Fruit fly (Drosophila melanogaster) whole organism, embryonic: Measurements from ENCODE around the gene TotM.

Experiments
- CG12744 ChIP-seq: fragments of 200-800 bp; sonication (Bioruptor generic); optimal IDR thresholded peaks from 2 replicates; lab custom pipeline; 2016; ENCODE audit warnings: missing biosample characterization, missing genetic modification characterization
- CG31365 ChIP-seq: fragments of 200-800 bp; sonication (Bioruptor generic); optimal IDR thresholded peaks from 2 replicates; lab custom pipeline; 2018; ENCODE audit warnings: missing biosample characterization, mild to moderate bottlenecking, missing genetic modification characterization
- CG4404 ChIP-seq: fragments of 200-800 bp; sonication (Bioruptor generic); IDR thresholded peaks from 2 replicates; pipeline ENCODE4 v1.3.6; 2022; ENCODE audit warnings: missing biosample characterization, missing genetic modification characterization
- HLHmδ ChIP-seq: fragments of 200-800 bp; sonication (Bioruptor generic); optimal IDR thresholded peaks from 2 replicates; lab custom pipeline; 2018; ENCODE audit warnings: missing biosample characterization, mild to moderate bottlenecking, missing genetic modification characterization, moderate library complexity
- Opbp ChIP-seq: fragments of 200-800 bp; sonication (Bioruptor generic); IDR thresholded peaks from 3 replicates; pipeline ENCODE4 v1.3.6; 2022; ENCODE audit warnings: missing biosample characterization, missing genetic modification characterization; ENCODE audit not compliant: partially characterized antibody
- cas ChIP-seq: fragments of 200-800 bp; sonication (Bioruptor generic); IDR thresholded peaks from 2 replicates; pipeline ENCODE4 v1.3.6; 2022; ENCODE audit warnings: missing biosample characterization, missing genetic modification characterization
- gt ChIP-seq: fragments of 200-800 bp; sonication (Bioruptor generic); IDR thresholded peaks from 2 replicates; pipeline ENCODE4 v1.3.6; 2022; ENCODE audit warnings: missing biosample characterization, missing genetic modification characterization
- jigr1 ChIP-seq: fragments of 200-800 bp; sonication (Bioruptor generic); IDR thresholded peaks from 3 replicates; pipeline ENCODE4 v1.3.6; 2022; ENCODE audit warnings: missing biosample characterization, missing genetic modification characterization
- sens ChIP-seq: fragments of 200-800 bp; sonication (Bioruptor generic); peaks from one replicate; lab custom pipeline; 2016; ENCODE audit warnings: missing biosample characterization, missing genetic modification characterization

dm6 chr2L:5296672-5297288, 32.9 kb upstream of the TotM start:
- TF ChIP-seq CG31365 (tag; lab: Kevin White, UChicago) (no peak), sens (no peak), Opbp (GFP tag; lab: Robert Waterston, UW) (no peak), HLHmδ (GFP tag; lab: Kevin White, UChicago) (no peak), gt (GFP tag; lab: Robert Waterston, UW) (no peak), CG4404 (GFP tag; lab: Robert Waterston, UW) (no peak), jigr1 (GFP tag; lab: Robert Waterston, UW) (no peak), cas (GFP tag; lab: Robert Waterston, UW) (no peak), CG12744 (GFP tag; lab: Kevin White, UChicago) (no peak)
